Fruit fly (Drosophila melanogaster) whole organism, embryonic: ENCODE measurements around the gene CG2256.

ENCODE experiments used
- Atf3 ChIP-seq: fragments of 200-800 bp; sonication (Bioruptor generic); optimal IDR thresholded peaks from 3 replicates; lab custom pipeline; 2016; ENCODE audit warnings: missing biosample characterization, missing genetic modification characterization
- Atf6 ChIP-seq: fragments of 200-800 bp; sonication (Bioruptor generic); IDR thresholded peaks from 2 replicates; pipeline ENCODE4 v1.3.6; 2022; ENCODE audit warnings: missing biosample characterization, missing genetic modification characterization
- Awh ChIP-seq: fragments of 200-800 bp; sonication (Bioruptor generic); IDR thresholded peaks from 2 replicates; pipeline ENCODE4, ENCODE4 v1.3.6; 2022; ENCODE audit warnings: missing biosample characterization, missing genetic modification characterization
- CG10274 ChIP-seq: fragments of 200-800 bp; sonication (Bioruptor generic); optimal IDR thresholded peaks from 3 replicates; lab custom pipeline; 2017; ENCODE audit warnings: missing biosample characterization, mild to moderate bottlenecking, missing genetic modification characterization
- CG12391 ChIP-seq: fragments of 200-800 bp; sonication (Bioruptor generic); optimal IDR thresholded peaks from 3 replicates; lab custom pipeline; 2018; ENCODE audit warnings: missing biosample characterization, mild to moderate bottlenecking, missing genetic modification characterization, moderate library complexity
- CG14050 ChIP-seq: fragments of 200-800 bp; sonication (Bioruptor generic); IDR thresholded peaks from 3 replicates; pipeline ENCODE4 v1.3.6; 2022; ENCODE audit warnings: missing biosample characterization, missing genetic modification characterization
- CG14667 ChIP-seq: fragments of 200-800 bp; sonication (Bioruptor generic); IDR thresholded peaks from 2 replicates; pipeline ENCODE4 v1.3.6; 2022; ENCODE audit warnings: missing biosample characterization, missing genetic modification characterization
- CG15696 ChIP-seq: fragments of 200-800 bp; sonication (Bioruptor generic); optimal IDR thresholded peaks from 2 replicates; lab custom pipeline; 2019; ENCODE audit warnings: missing biosample characterization, mild to moderate bottlenecking, missing genetic modification characterization, moderate library complexity
- CG1602 ChIP-seq: fragments of 200-800 bp; sonication (Bioruptor generic); optimal IDR thresholded peaks from 3 replicates; lab custom pipeline; 2016; ENCODE audit warnings: missing biosample characterization, missing genetic modification characterization
- CG16863 ChIP-seq: fragments of 200-800 bp; sonication (Bioruptor generic); optimal IDR thresholded peaks from 3 replicates; lab custom pipeline; 2016; ENCODE audit warnings: missing biosample characterization, missing genetic modification characterization
- CG18619 ChIP-seq: fragments of 200-800 bp; sonication (Bioruptor generic); optimal IDR thresholded peaks from 3 replicates; lab custom pipeline; 2017; ENCODE audit warnings: missing biosample characterization, mild to moderate bottlenecking, missing genetic modification characterization
- CG18764 ChIP-seq: fragments of 200-800 bp; sonication (Bioruptor generic); optimal IDR thresholded peaks from 3 replicates; lab custom pipeline; 2016; ENCODE audit warnings: missing biosample characterization, missing genetic modification characterization
- CG2678 ChIP-seq: fragments of 200-800 bp; sonication (Bioruptor generic); optimal IDR thresholded peaks from 3 replicates; lab custom pipeline; 2019; ENCODE audit warnings: missing biosample characterization, mild to moderate bottlenecking, missing genetic modification characterization, moderate library complexity
- CG32532 ChIP-seq: fragments of 200-800 bp; sonication (Bioruptor generic); IDR thresholded peaks from 2 replicates; pipeline ENCODE4 v1.3.6; 2022; ENCODE audit warnings: missing biosample characterization, missing genetic modification characterization
- CG32767 ChIP-seq: fragments of 200-800 bp; sonication (Bioruptor generic); IDR thresholded peaks from 2 replicates; pipeline ENCODE4 v1.3.6; 2022; ENCODE audit warnings: missing biosample characterization, missing genetic modification characterization
- CG3838 ChIP-seq: fragments of 200-800 bp; sonication (Bioruptor generic); optimal IDR thresholded peaks from 3 replicates; lab custom pipeline; 2016; ENCODE audit warnings: missing biosample characterization, missing genetic modification characterization
- CG4854 ChIP-seq: fragments of 200-800 bp; sonication (Bioruptor generic); optimal IDR thresholded peaks from 2 replicates; lab custom pipeline; 2016; ENCODE audit warnings: missing biosample characterization, missing genetic modification characterization, inconsistent platforms
- CG6175 ChIP-seq: fragments of 200-800 bp; sonication (Bioruptor generic); IDR thresholded peaks from 3 replicates; pipeline ENCODE4 v1.3.6; 2022; ENCODE audit warnings: missing biosample characterization, missing genetic modification characterization
- CG6272 ChIP-seq: fragments of 200-800 bp; sonication (Bioruptor generic); IDR thresholded peaks from 2 replicates; pipeline ENCODE4 v1.3.6; 2022; ENCODE audit warnings: missing biosample characterization, missing genetic modification characterization
- CG9817 ChIP-seq: fragments of 200-800 bp; sonication (Bioruptor generic); optimal IDR thresholded peaks from 2 replicates; lab custom pipeline; 2018; ENCODE audit warnings: missing biosample characterization, mild to moderate bottlenecking, missing genetic modification characterization, moderate library complexity
- CkIIα-i1 ChIP-seq: fragments of 200-800 bp; sonication (Bioruptor generic); IDR thresholded peaks from 2 replicates; pipeline ENCODE4 v1.3.6; 2022; ENCODE audit warnings: missing biosample characterization, missing genetic modification characterization
- Doc3 ChIP-seq: fragments of 200-800 bp; sonication (Bioruptor generic); IDR thresholded peaks from 3 replicates; pipeline ENCODE4 v1.3.6; 2022; ENCODE audit warnings: missing biosample characterization, missing genetic modification characterization; ENCODE audit not compliant: partially characterized antibody
- H15 ChIP-seq: fragments of 200-800 bp; sonication (Bioruptor generic); IDR thresholded peaks from 3 replicates; pipeline ENCODE4 v1.3.6; 2022; ENCODE audit warnings: missing biosample characterization, missing genetic modification characterization
- HLH4C ChIP-seq: fragments of 200-800 bp; sonication (Bioruptor generic); IDR thresholded peaks from 3 replicates; pipeline ENCODE4 v1.3.6; 2022; ENCODE audit warnings: missing biosample characterization, missing genetic modification characterization; ENCODE audit not compliant: partially characterized antibody
- HmgD ChIP-seq: fragments of 200-800 bp; sonication (Bioruptor generic); optimal IDR thresholded peaks from 3 replicates; lab custom pipeline; 2016; ENCODE audit warnings: missing biosample characterization, missing genetic modification characterization
- Hsf ChIP-seq: fragments of 200-800 bp; sonication (Bioruptor generic); optimal IDR thresholded peaks from 3 replicates; lab custom pipeline; 2016; ENCODE audit warnings: missing biosample characterization, missing genetic modification characterization
- Kr ChIP-seq: fragments of 200-800 bp; sonication (Bioruptor generic); optimal IDR thresholded peaks from 2 replicates; lab custom pipeline; 2017; ENCODE audit warnings: missing biosample characterization, mild to moderate bottlenecking, missing genetic modification characterization
- NK7.1 ChIP-seq: fragments of 200-800 bp; sonication (Bioruptor generic); optimal IDR thresholded peaks from 3 replicates; lab custom pipeline; 2016; ENCODE audit warnings: missing biosample characterization, missing genetic modification characterization
- Ptx1 ChIP-seq: fragments of 200-800 bp; sonication (Bioruptor generic); IDR thresholded peaks from 2 replicates; pipeline ENCODE4 v1.3.6; 2022; ENCODE audit warnings: missing biosample characterization, missing genetic modification characterization
- Rx ChIP-seq: fragments of 200-800 bp; sonication (Bioruptor generic); IDR thresholded peaks from 2 replicates; pipeline ENCODE4 v1.3.6; 2022; ENCODE audit warnings: missing biosample characterization, missing genetic modification characterization
- Sox102F ChIP-seq: fragments of 200-800 bp; sonication (Bioruptor generic); optimal IDR thresholded peaks from 2 replicates; lab custom pipeline; 2018; ENCODE audit warnings: missing biosample characterization, mild to moderate bottlenecking, missing genetic modification characterization, moderate library complexity
- Vsx1 ChIP-seq: fragments of 200-800 bp; sonication (Bioruptor generic); optimal IDR thresholded peaks from 2 replicates; lab custom pipeline; 2017; ENCODE audit warnings: missing biosample characterization, mild to moderate bottlenecking, missing genetic modification characterization, missing genetic modification reagents
- al ChIP-seq: fragments of 200-800 bp; sonication (Bioruptor generic); IDR thresholded peaks from 2 replicates; pipeline ENCODE4 v1.3.6; 2022; ENCODE audit warnings: missing biosample characterization, missing genetic modification characterization
- bigmax ChIP-seq: fragments of 200-800 bp; sonication (Bioruptor generic); optimal IDR thresholded peaks from 2 replicates; lab custom pipeline; 2018; ENCODE audit warnings: missing biosample characterization, mild to moderate bottlenecking, missing genetic modification characterization
- crc ChIP-seq: fragments of 200-800 bp; sonication (Bioruptor generic); optimal IDR thresholded peaks from 2 replicates; lab custom pipeline; 2016; ENCODE audit warnings: missing biosample characterization, missing genetic modification characterization
- crol ChIP-seq: fragments of 200-800 bp; sonication (Bioruptor generic); IDR thresholded peaks from 2 replicates; pipeline ENCODE4 v1.3.6; 2022; ENCODE audit warnings: missing biosample characterization, missing genetic modification characterization
- gfzf ChIP-seq: fragments of 200-800 bp; sonication (Bioruptor generic); optimal IDR thresholded peaks from 2 replicates; lab custom pipeline; 2016; ENCODE audit warnings: missing biosample characterization, mild to moderate bottlenecking, missing genetic modification characterization, moderate library complexity
- ind ChIP-seq: fragments of 200-800 bp; sonication (Bioruptor generic); optimal IDR thresholded peaks from 3 replicates; lab custom pipeline; 2016; ENCODE audit warnings: missing biosample characterization, missing genetic modification characterization
- insv ChIP-seq, 2 experiments: fragments of 200-800 bp; sonication (Bioruptor generic); optimal IDR thresholded peaks; 3 replicates each; lab custom pipeline; 2016 to 2018; ENCODE audit warnings: missing biosample characterization in 2 of 2, missing genetic modification characterization in 2 of 2
- klu ChIP-seq: fragments of 200-800 bp; sonication (Bioruptor generic); IDR thresholded peaks from 2 replicates; pipeline ENCODE4 v1.3.6; 2022; ENCODE audit warnings: missing biosample characterization, missing genetic modification characterization
- p53 ChIP-seq: fragments of 200-800 bp; sonication (Bioruptor generic); optimal IDR thresholded peaks from 2 replicates; lab custom pipeline; 2016; ENCODE audit warnings: missing biosample characterization, missing genetic modification characterization
- pan ChIP-seq, 4 experiments: fragments of >200 bp in 3 of 4; fragments of 200-800 bp in 1 of 4; sonication (Bioruptor generic) in 1 of 4; optimal IDR thresholded peaks in 3 of 4; IDR thresholded peaks in 1 of 4; 2 replicates each; pipeline versions ENCODE4 v1.3.6 to Lab custom; 2017 to 2022; ENCODE audit warnings: missing biosample characterization in 2 of 4, missing genetic modification characterization in 2 of 4, mixed read lengths in 1 of 4
- pb ChIP-seq: fragments of 200-800 bp; sonication (Bioruptor generic); optimal IDR thresholded peaks from 3 replicates; lab custom pipeline; 2016; ENCODE audit warnings: missing biosample characterization, missing genetic modification characterization
- repo ChIP-seq: fragments of 200-800 bp; sonication (Bioruptor generic); optimal IDR thresholded peaks from 2 replicates; lab custom pipeline; 2016; ENCODE audit warnings: missing biosample characterization, missing genetic modification characterization
- schlank ChIP-seq: fragments of 200-800 bp; sonication (Bioruptor generic); optimal IDR thresholded peaks from 2 replicates; lab custom pipeline; 2018; ENCODE audit warnings: missing biosample characterization, mild to moderate bottlenecking, missing genetic modification characterization
- slbo ChIP-seq: fragments of 200-800 bp; sonication (Bioruptor generic); IDR thresholded peaks from 2 replicates; pipeline ENCODE4 v1.3.6; 2022; ENCODE audit warnings: missing biosample characterization, missing genetic modification characterization
- sqz ChIP-seq: fragments of 200-800 bp; sonication (Bioruptor generic); optimal IDR thresholded peaks from 3 replicates; lab custom pipeline; 2018; ENCODE audit warnings: missing biosample characterization, mild to moderate bottlenecking, missing genetic modification characterization
- sug ChIP-seq: fragments of 200-800 bp; optimal IDR thresholded peaks from 2 replicates; lab custom pipeline; 2019; ENCODE audit warnings: missing biosample characterization, mild to moderate bottlenecking, missing genetic modification characterization, moderate library complexity
- tup ChIP-seq: fragments of 200-800 bp; sonication (Bioruptor generic); optimal IDR thresholded peaks from 2 replicates; lab custom pipeline; 2016; ENCODE audit warnings: missing biosample characterization, mild to moderate bottlenecking, missing genetic modification characterization, moderate library complexity

CG2256 gene

dm6 chrX:8100026-8100825 lies 13.2 kb upstream of the CG2256 start (continued):
- peak; percentile 34 for TF ChIP-seq CG18764 (GFP tag; lab: Kevin White, UChicago)
- peak; percentile 77 for TF ChIP-seq CG18619 (GFP tag; lab: Kevin White, UChicago)
- peak; percentile 55 for TF ChIP-seq sqz
- peak; percentile 43 for TF ChIP-seq CG1602 (GFP tag; lab: Kevin White, UChicago)
- TF ChIP-seq repo (GFP tag; lab: Kevin White, UChicago): no peak
- peak; percentile 65 for TF ChIP-seq CG4854 (GFP tag; lab: Kevin White, UChicago)
- TF ChIP-seq Ptx1: peak; percentile 89
- TF ChIP-seq bigmax (GFP tag; lab: Kevin White, UChicago): no peak
- peak; percentile 87 for TF ChIP-seq CG32532 (GFP tag; lab: Robert Waterston, UW)
- peak; percentile 88 for TF ChIP-seq slbo (GFP tag; lab: Robert Waterston, UW)
- TF ChIP-seq CG32767 (GFP tag; lab: Robert Waterston, UW): peak; percentile 56
- TF ChIP-seq HLH4C (GFP tag; lab: Robert Waterston, UW): no peak
- TF ChIP-seq Hsf: peak; percentile 76
- peak; percentile 81; the same call in 2 of the 3 replicates for TF ChIP-seq H15 (GFP tag; lab: Robert Waterston, UW)
- TF ChIP-seq Doc3 (GFP tag; lab: Robert Waterston, UW): no peak
- TF ChIP-seq CG12391 (tag; lab: Kevin White, UChicago): peak; percentile 86
- peak; percentile 71 for TF ChIP-seq CG14667
- peak; percentile 89 for TF ChIP-seq Sox102F (GFP tag; lab: Kevin White, UChicago)
- peak; percentile 85 for TF ChIP-seq CG6272 (GFP tag; lab: Robert Waterston, UW)
- 0 out of 3 replicates have a peak, but pooled peaks have one; percentile 64 for TF ChIP-seq CG6175 (GFP tag; lab: Robert Waterston, UW)
- peak; percentile 70 for TF ChIP-seq ind (GFP tag; lab: Kevin White, UChicago)
- peak; percentile 73 for TF ChIP-seq al
- TF ChIP-seq HmgD: no peak
- peak; percentile 36 for TF ChIP-seq CG15696 (tag; lab: Kevin White, UChicago)
- peak; percentile 40 for TF ChIP-seq NK7.1 (GFP tag; lab: Kevin White, UChicago)
- TF ChIP-seq tup (GFP tag; lab: Kevin White, UChicago): peak; percentile 35
- TF ChIP-seq Awh (GFP tag; lab: Robert Waterston, UW): peak; percentile 83
- peak; percentile 47 for TF ChIP-seq CG16863 (GFP tag; lab: Kevin White, UChicago)
- TF ChIP-seq crol (GFP tag; lab: Robert Waterston, UW): no peak
- TF ChIP-seq pb: peak; percentile 17
- TF ChIP-seq Atf6 (GFP tag; lab: Robert Waterston, UW): peak; percentile 93
- TF ChIP-seq crc (GFP tag; lab: Kevin White, UChicago): peak; percentile 33
- peak; percentile 35 for TF ChIP-seq CG10274 (GFP tag; lab: Kevin White, UChicago)
- peak; percentile 58; the same call in 1 of the 2 replicates for TF ChIP-seq klu
- no peak for TF ChIP-seq insv (GFP tag; optimal IDR thresholded peaks at IDR 0.05; lab: Kevin White, UChicago)
- TF ChIP-seq CkIIα-i1: peak; percentile 40; the same call in 1 of the 2 replicates
- TF ChIP-seq pan (optimal IDR thresholded peaks at IDR 0.05; lab: Kevin White, UChicago): no peak
- TF ChIP-seq pan (GFP tag; optimal IDR thresholded peaks at IDR 0.05 in 1 of 2, IDR thresholded peaks at IDR 0.05 in 1 of 2): peak in 1 of 2 experiments; percentile 88
- TF ChIP-seq Atf3: no peak
- peak; percentile 62 for TF ChIP-seq Vsx1 (GFP tag; lab: Kevin White, UChicago)
- TF ChIP-seq CG14050: peak; percentile 84
- no peak for TF ChIP-seq p53
- TF ChIP-seq gfzf (GFP tag; lab: Kevin White, UChicago): no peak
- TF ChIP-seq CG9817 (tag; lab: Kevin White, UChicago): peak; percentile 57
- TF ChIP-seq sug (tag; lab: Kevin White, UChicago): peak; percentile 47
- TF ChIP-seq Rx: peak; percentile 82
- peak; percentile 87 for TF ChIP-seq CG2678 (tag; lab: Kevin White, UChicago)
- peak; percentile 61 for TF ChIP-seq CG3838
- peak; percentile 43 for TF ChIP-seq schlank
- TF ChIP-seq Kr: no peak
